Worm (Caenorhabditis elegans) whole organism, young adult: ENCODE results near the gene C08H9.15.

Experiments used
- F10E7.11 ChIP-seq: sonication (generic microtip); optimal IDR thresholded peaks from 2 replicates; lab custom pipeline; 2017; ENCODE audit warnings: mild to moderate bottlenecking, missing genetic modification characterization, moderate library complexity, missing compliant biosample characterization
- F55B11.4 ChIP-seq: sonication (generic microtip); optimal IDR thresholded peaks from 2 replicates; lab custom pipeline; 2016; ENCODE audit warnings: missing compliant biosample characterization, missing genetic modification characterization, borderline replicate concordance; ENCODE audit not compliant: insufficient read depth
- Y67H2A.10 ChIP-seq: fragments of 200-800 bp; sonication (Bioruptor generic); conservative IDR thresholded peaks from 2 replicates; pipeline ENCODE4 v1.3.6; 2022; ENCODE audit warnings: missing genetic modification reagents, missing genetic modification characterization, missing compliant biosample characterization
- akir-1 ChIP-seq: fragments of 200-800 bp; sonication (Bioruptor generic); optimal IDR thresholded peaks from 2 replicates; lab custom pipeline; 2018; ENCODE audit warnings: mild to moderate bottlenecking, missing genetic modification characterization, moderate library complexity, missing compliant biosample characterization
- ceh-79 ChIP-seq: sonication (generic microtip); optimal IDR thresholded peaks from 2 replicates; lab custom pipeline; 2017; ENCODE audit warnings: mild to moderate bottlenecking, missing genetic modification characterization, missing compliant biosample characterization
- die-1 ChIP-seq: sonication (generic microtip); optimal IDR thresholded peaks from 2 replicates; lab custom pipeline; 2016; ENCODE audit warnings: missing genotype, mild to moderate bottlenecking, missing genetic modification characterization, missing compliant biosample characterization
- ets-4 ChIP-seq: fragments of 200-800 bp; sonication (Bioruptor generic); optimal IDR thresholded peaks from 2 replicates; lab custom pipeline; 2018; ENCODE audit warnings: mild to moderate bottlenecking, missing genetic modification characterization, missing compliant biosample characterization
- pha-4 ChIP-seq: fragments of 150-350 bp; sonication (generic microtip); optimal IDR thresholded peaks from 2 replicates; lab custom pipeline; 2014; ENCODE audit warnings: missing biosample characterization, missing genetic modification reagents, missing genetic modification characterization

DNA sequence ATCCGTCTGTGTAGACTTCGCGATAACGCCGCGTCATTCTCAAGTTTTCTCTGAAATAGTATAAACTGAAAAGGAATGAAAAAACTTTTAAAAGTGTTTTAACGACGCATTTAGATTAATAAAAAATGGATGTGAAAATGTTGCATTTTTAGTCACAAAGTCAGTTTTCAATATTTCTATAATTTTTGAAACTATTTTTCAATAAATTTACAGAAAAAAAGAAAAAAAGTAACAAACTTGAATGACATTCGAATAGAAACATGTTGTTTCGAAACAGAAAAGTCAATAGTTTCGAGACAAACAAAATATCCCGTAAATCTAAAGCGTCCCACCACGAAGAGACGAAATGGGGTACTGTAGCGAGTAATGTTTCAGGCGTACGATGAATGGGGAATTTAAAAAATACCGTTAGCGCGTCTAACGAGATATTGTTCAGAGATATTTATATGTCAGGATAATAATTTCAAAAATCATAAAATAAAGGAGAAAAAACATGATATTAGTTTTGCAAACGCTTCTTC, 38.9 kb upstream of the C08H9.15 start, which contains the start of gene rnh-1.2:
- TF ChIP-seq F55B11.4 (tag; lab: Kevin White, UChicago) (no peak), akir-1 (GFP tag; lab: Kevin White, UChicago) (no peak), die-1 (no peak), ceh-79 (tag; lab: Kevin White, UChicago) (no peak), Y67H2A.10 (GFP tag; lab: Robert Waterston, UW) (no peak), ets-4 (GFP tag; lab: Kevin White, UChicago) (no peak), F10E7.11 (tag; lab: Kevin White, UChicago) (no peak), pha-4 (no peak)
